Worm (Caenorhabditis elegans) whole organism, early embryonic: ENCODE results near the gene C14H10.3.

Experiments used
- aly-1 ChIP-seq: sonication (generic microtip); optimal IDR thresholded peaks from 2 replicates; lab custom pipeline; 2016; ENCODE audit warnings: missing genetic modification characterization, missing compliant biosample characterization
- ama-1 ChIP-seq: fragments of 150-350 bp; optimal IDR thresholded peaks from 2 replicates; lab custom pipeline; 2014
- ceh-13 ChIP-seq: fragments of 200-800 bp; sonication (Bioruptor generic); optimal IDR thresholded peaks from 2 replicates; lab custom pipeline; 2018; ENCODE audit warnings: mild to moderate bottlenecking, missing genetic modification characterization, missing compliant biosample characterization
- pes-1 ChIP-seq: fragments of 200-800 bp; sonication (Bioruptor generic); IDR thresholded peaks from 2 replicates; pipeline ENCODE4 v1.3.6; 2022; ENCODE audit warnings: missing genetic modification reagents, missing genetic modification characterization, missing compliant biosample characterization

ce11 chrX:10184708-10185107 is 43.2 kb downstream of the C14H10.3 start:
- no peak for TF ChIP-seq ama-1 (lab: Kevin White, UChicago)
- no peak for TF ChIP-seq pes-1 (GFP tag; lab: Robert Waterston, UW)
- no peak for TF ChIP-seq aly-1 (tag; lab: Kevin White, UChicago)
- no peak for TF ChIP-seq ceh-13
